Fruit fly (Drosophila melanogaster) whole organism, adult: ENCODE results near the gene CG8051.

Experiments
- CG11617 ChIP-seq: fragments of 200-800 bp; sonication (Bioruptor generic); optimal IDR thresholded peaks from 2 replicates; lab custom pipeline; 2017; ENCODE audit warnings: mild to moderate bottlenecking, missing biosample characterization, missing genetic modification reagents, missing genetic modification characterization
- CG12768 ChIP-seq: fragments of 200-800 bp; sonication (Bioruptor generic); optimal IDR thresholded peaks from 2 replicates; lab custom pipeline; 2017; ENCODE audit warnings: missing biosample characterization, missing genetic modification characterization, mild to moderate bottlenecking, moderate library complexity, missing genetic modification reagents
- CG14711 ChIP-seq: fragments of 200-800 bp; sonication (Bioruptor generic); optimal IDR thresholded peaks from 2 replicates; lab custom pipeline; 2018; ENCODE audit warnings: missing biosample characterization, mild to moderate bottlenecking, missing genetic modification characterization, moderate library complexity
- CG1620 ChIP-seq: fragments of 200-800 bp; sonication (Bioruptor generic); optimal IDR thresholded peaks from 2 replicates; lab custom pipeline; 2016; ENCODE audit warnings: missing biosample characterization, missing genetic modification characterization
- CG33017 ChIP-seq: fragments of 200-800 bp; sonication (Bioruptor generic); optimal IDR thresholded peaks from 2 replicates; lab custom pipeline; 2018; ENCODE audit warnings: missing biosample characterization, mild to moderate bottlenecking, missing genetic modification characterization, moderate library complexity
- CG5204 ChIP-seq: fragments of 200-800 bp; sonication (Bioruptor generic); optimal IDR thresholded peaks from 2 replicates; lab custom pipeline; 2016; ENCODE audit warnings: missing biosample characterization, missing genetic modification characterization
- CG7045 ChIP-seq: fragments of 200-800 bp; sonication (Bioruptor generic); optimal IDR thresholded peaks from 2 replicates; lab custom pipeline; 2017; ENCODE audit warnings: missing biosample characterization, mild to moderate bottlenecking, missing genetic modification characterization
- CG7101 ChIP-seq: fragments of 200-800 bp; sonication (Bioruptor generic); optimal IDR thresholded peaks from 2 replicates; lab custom pipeline; 2018; ENCODE audit warnings: missing biosample characterization, mild to moderate bottlenecking, missing genetic modification characterization, moderate library complexity
- Clk ChIP-seq: fragments of 200-800 bp; sonication (Bioruptor generic); optimal IDR thresholded peaks from 2 replicates; lab custom pipeline; 2017; ENCODE audit warnings: missing biosample characterization, missing genetic modification characterization
- Crg-1 ChIP-seq: fragments of 200-800 bp; sonication (Bioruptor generic); optimal IDR thresholded peaks from 2 replicates; lab custom pipeline; 2016; ENCODE audit warnings: missing biosample characterization, missing genetic modification characterization
- Hr96 ChIP-seq: fragments of 200-800 bp; sonication (Bioruptor generic); optimal IDR thresholded peaks from 2 replicates; lab custom pipeline; 2016; ENCODE audit warnings: missing biosample characterization, missing genetic modification characterization
- Mnt ChIP-seq: fragments of 200-800 bp; sonication (Bioruptor generic); optimal IDR thresholded peaks from 2 replicates; lab custom pipeline; 2016; ENCODE audit warnings: missing biosample characterization, mild to moderate bottlenecking, missing genetic modification characterization
- bab1 ChIP-seq: fragments of 200-800 bp; sonication (Bioruptor generic); optimal IDR thresholded peaks from 3 replicates; lab custom pipeline; 2019; ENCODE audit warnings: missing biosample characterization, mild to moderate bottlenecking, missing genetic modification characterization, moderate library complexity
- cic ChIP-seq: fragments of 200-800 bp; sonication (Bioruptor generic); optimal IDR thresholded peaks from 2 replicates; lab custom pipeline; 2017; ENCODE audit warnings: missing biosample characterization, mild to moderate bottlenecking, missing genetic modification characterization, moderate library complexity
- cnc ChIP-seq, 2 experiments: fragments of >200 bp; optimal IDR thresholded peaks; 2 replicates each; lab custom pipeline; 2017
- kay ChIP-seq: fragments of 200-800 bp; sonication (Bioruptor generic); peaks from one replicate; lab custom pipeline; 2016; ENCODE audit warnings: missing biosample characterization, missing genetic modification characterization, borderline replicate concordance
- ovo ChIP-seq: fragments of 200-800 bp; sonication (Bioruptor generic); optimal IDR thresholded peaks from 2 replicates; lab custom pipeline; 2016; ENCODE audit warnings: missing biosample characterization, missing genetic modification characterization
- pad ChIP-seq: fragments of 200-800 bp; sonication (Bioruptor generic); optimal IDR thresholded peaks from 3 replicates; lab custom pipeline; 2017; ENCODE audit warnings: missing biosample characterization, missing genetic modification characterization, mild to moderate bottlenecking, moderate library complexity, missing genetic modification reagents
- tj ChIP-seq: fragments of 200-800 bp; sonication (Bioruptor generic); optimal IDR thresholded peaks from 3 replicates; lab custom pipeline; 2017; ENCODE audit warnings: missing biosample characterization, mild to moderate bottlenecking, missing genetic modification characterization, moderate library complexity
- toe ChIP-seq: fragments of 200-800 bp; sonication (Bioruptor generic); optimal IDR thresholded peaks from 2 replicates; lab custom pipeline; 2016; ENCODE audit warnings: missing biosample characterization, missing genetic modification characterization

CG8051 gene

dm6 chrX:19261071-19261470 is 46.7 kb downstream of the CG8051 start, which contains the start of gene rictor:
Gene rictor (minus strand): TSS chrX:19261240.
- TF ChIP-seq CG11617 (GFP tag; lab: Kevin White, UChicago) (no peak), Mnt (GFP tag; lab: Kevin White, UChicago) (no peak), Hr96 (GFP tag; lab: Kevin White, UChicago) (no peak), CG14711 (no peak), CG7045 (GFP tag; lab: Kevin White, UChicago) (no peak), ovo (GFP tag; lab: Kevin White, UChicago) (no peak), cic (GFP tag; lab: Kevin White, UChicago) (no peak), tj (GFP tag; lab: Kevin White, UChicago) (no peak), pad (GFP tag; lab: Kevin White, UChicago) (no peak), Crg-1 (GFP tag; lab: Kevin White, UChicago) (no peak)

DNA sequence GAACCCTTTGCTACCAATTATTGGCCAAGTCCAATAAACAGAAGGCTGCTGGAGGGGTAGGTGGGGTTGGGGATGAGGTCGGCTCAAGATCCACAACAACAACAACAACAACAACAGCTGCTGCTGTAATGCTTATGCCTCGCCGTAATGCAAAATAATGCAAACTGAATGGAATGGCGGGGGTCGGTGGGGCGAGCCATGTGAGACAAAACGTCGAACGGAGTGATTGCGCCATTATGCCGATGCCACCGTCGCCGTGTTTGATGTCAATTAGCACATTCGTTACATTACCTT is 47.1 kb downstream of the CG8051 start:
- peak; percentile 30 for TF ChIP-seq Mnt (GFP tag; lab: Kevin White, UChicago)
- peak; percentile 46 for TF ChIP-seq tj (GFP tag; lab: Kevin White, UChicago)
- TF ChIP-seq CG1620 (GFP tag; lab: Kevin White, UChicago) = no peak
- TF ChIP-seq ovo (GFP tag; lab: Kevin White, UChicago) = peak; percentile 48

DNA sequence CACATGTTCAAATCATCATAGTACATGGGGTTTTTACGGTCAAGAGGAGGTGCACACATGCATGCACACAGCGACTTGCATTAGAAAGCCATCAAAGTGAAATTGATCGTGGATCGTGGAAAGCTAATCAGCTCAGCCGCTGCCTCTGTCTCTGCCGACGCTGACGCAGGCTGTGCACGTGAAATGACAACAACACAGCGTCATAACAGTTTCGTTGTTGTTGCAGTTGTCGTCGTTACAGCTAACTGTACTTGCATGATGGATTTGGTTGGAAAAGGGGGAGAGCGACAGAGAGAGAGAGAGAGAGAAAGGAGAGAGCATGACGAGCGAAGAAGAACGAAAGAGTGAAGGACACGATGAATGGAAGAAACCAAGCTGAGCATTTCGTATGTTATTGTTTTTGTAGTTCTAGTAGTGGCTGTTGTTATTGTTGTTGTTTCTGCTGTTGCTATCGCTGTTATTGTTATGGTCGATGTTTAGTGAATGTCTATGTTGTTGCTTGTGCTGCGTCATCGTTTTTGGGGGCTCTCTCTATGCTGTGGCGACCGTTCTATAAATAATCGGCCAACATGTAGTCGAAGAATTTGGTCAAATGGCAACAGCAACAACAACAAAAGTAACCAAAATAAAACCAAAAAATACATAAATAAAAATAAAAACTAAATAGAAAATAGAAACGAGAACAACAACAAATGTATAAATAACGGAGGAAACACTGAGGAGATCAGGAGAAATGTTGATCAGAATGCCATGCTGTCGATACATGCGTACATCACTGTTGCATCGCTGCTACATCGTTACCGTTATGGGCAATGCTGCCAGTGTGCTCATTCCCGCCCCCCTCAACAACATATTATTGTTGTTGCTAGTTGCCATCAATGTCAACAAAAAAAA is 47.7 kb downstream of the CG8051 start:
- TF ChIP-seq CG7101 (tag; lab: Kevin White, UChicago) (no peak), ovo (GFP tag; lab: Kevin White, UChicago) (peak; percentile 99), tj (GFP tag; lab: Kevin White, UChicago) (peak; percentile 29), CG14711 (no peak), bab1 (GFP tag; lab: Kevin White, UChicago) (no peak), CG5204 (no peak), Clk (GFP tag; lab: Kevin White, UChicago) (no peak), CG33017 (tag; lab: Kevin White, UChicago) (no peak), CG7045 (GFP tag; lab: Kevin White, UChicago) (no peak), CG1620 (GFP tag; lab: Kevin White, UChicago) (no peak), kay (GFP tag; lab: Kevin White, UChicago) (no peak), cic (GFP tag; lab: Kevin White, UChicago) (peak; percentile 35), CG11617 (GFP tag; lab: Kevin White, UChicago) (no peak), pad (GFP tag; lab: Kevin White, UChicago) (peak; percentile 91), Crg-1 (GFP tag; lab: Kevin White, UChicago) (no peak), Hr96 (GFP tag; lab: Kevin White, UChicago) (no peak), toe (GFP tag; lab: Kevin White, UChicago) (no peak), cnc (optimal IDR thresholded peaks at IDR 0.05; lab: Kevin White, UChicago) (peak; percentile 28 to 61), CG12768 (no peak), Mnt (GFP tag; lab: Kevin White, UChicago) (peak; percentile 29)
